Worm (Caenorhabditis elegans): ENCODE measurements around the gene alp-1.

The alp-1 gene

DNA sequence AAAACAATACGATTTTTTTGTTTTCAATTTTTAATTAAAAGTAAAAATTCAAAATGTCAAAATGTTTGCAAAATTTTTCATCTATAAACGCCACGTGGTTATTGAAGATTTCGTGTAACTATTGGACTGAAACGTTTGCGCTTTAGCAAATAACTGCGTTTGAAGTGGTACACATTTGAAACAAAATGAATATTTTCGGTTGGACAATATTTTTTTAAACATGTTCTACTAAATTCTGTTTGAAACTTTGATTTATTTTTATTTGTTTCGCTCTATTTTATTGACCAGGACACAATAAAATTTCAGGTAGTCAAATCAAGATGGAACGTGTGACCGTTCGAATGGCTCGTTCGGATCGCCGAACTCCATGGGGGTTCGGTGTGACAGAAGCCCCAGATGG lies at the start of gene alp-1:
Gene alp-1 (plus strand): TSS at position 301 of the 400 bp plus-strand sequence.
- no peak for TF ChIP-seq ztf-3 (GFP tag; optimal IDR thresholded peaks at IDR 0.05)
- TF ChIP-seq madf-3 (GFP tag; IDR thresholded peaks at IDR 0.05) = no peak
- no peak for TF ChIP-seq mxl-1 (tag; optimal IDR thresholded peaks at IDR 0.05)
- TF ChIP-seq Y95B8A.8 (GFP tag; IDR thresholded peaks at IDR 0.05) = no peak
- TF ChIP-seq K12H6.12 (tag; optimal IDR thresholded peaks at IDR 0.05) = no peak
- no peak for TF ChIP-seq ztf-26 (tag; optimal IDR thresholded peaks at IDR 0.05)
- TF ChIP-seq attf-6 (GFP tag; IDR thresholded peaks at IDR 0.05) = no peak
- no peak for TF ChIP-seq ama-1 (optimal IDR thresholded peaks at IDR 0.05)
- TF ChIP-seq ama-1 (GFP tag; optimal IDR thresholded peaks at IDR 0.05) = no peak
- TF ChIP-seq unc-130 (GFP tag; optimal IDR thresholded peaks at IDR 0.05) = no peak
- TF ChIP-seq T26A5.8 (tag; optimal IDR thresholded peaks at IDR 0.05) = no peak
- TF ChIP-seq hsf-1 (GFP tag; IDR thresholded peaks at IDR 0.05) = no peak
- TF ChIP-seq ztf-22 (GFP tag; optimal IDR thresholded peaks at IDR 0.05) = no peak

DNA sequence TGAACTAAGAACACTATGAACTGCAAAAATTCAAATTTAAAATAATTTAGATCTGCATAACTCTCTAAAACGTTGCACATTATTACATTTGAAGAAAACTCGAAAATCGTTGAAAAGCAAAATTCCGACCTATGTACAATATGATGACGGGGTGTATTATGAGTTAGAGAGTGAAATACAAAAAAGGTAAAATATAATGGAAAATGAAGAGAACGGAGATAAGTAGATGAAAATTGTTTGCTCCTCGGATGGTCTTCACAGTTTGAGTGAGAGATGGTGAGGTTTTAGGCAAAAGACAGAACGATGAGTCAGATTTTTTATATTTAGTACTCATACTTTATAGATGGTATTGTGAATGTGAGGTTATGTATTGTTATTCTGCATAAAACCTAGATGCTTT lies 45.0 kb upstream of the alp-1 start:
- TF ChIP-seq nhr-80 (tag; optimal IDR thresholded peaks at IDR 0.05) = peak; percentile 35
- no peak for TF ChIP-seq ztf-26 (tag; optimal IDR thresholded peaks at IDR 0.05)

DNA sequence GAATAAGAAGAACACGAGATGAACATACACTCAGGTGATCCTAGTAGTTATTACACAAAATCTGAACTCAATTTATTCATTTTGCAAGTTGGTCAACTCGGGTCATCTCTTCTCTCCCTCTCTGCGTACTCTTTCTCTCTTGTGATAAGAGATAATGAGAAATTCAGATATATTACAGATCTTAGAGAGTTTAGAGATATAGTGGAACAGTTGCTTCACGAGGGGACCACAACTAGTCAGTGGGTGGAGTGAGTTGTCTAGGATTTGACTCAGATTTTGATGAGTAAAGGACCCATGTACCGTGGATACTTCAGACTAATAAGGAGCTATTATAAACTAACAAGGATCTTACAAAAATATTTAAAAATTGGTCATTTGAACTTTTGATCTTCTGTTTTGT lies 38.7 kb upstream of the alp-1 start, which contains the start of gene exc-5:
Gene exc-5 (minus strand): TSS at position 57 of the 400 bp plus-strand sequence.
- no peak for TF ChIP-seq F52B5.7 (tag; optimal IDR thresholded peaks at IDR 0.05)
- TF ChIP-seq zfh-2 (GFP tag; conservative IDR thresholded peaks at IDR 0.05) = no peak
- TF ChIP-seq Y53G8AR.9 (GFP tag; conservative IDR thresholded peaks at IDR 0.05) = no peak
- TF ChIP-seq hlh-12 (tag; optimal IDR thresholded peaks at IDR 0.05) = no peak
- no peak for TF ChIP-seq lsy-27 (tag; optimal IDR thresholded peaks at IDR 0.05; ENCODE audit: borderline replicate concordance, insufficient read depth)
- no peak for TF ChIP-seq sptf-2 (GFP tag; optimal IDR thresholded peaks at IDR 0.05)
- no peak for TF ChIP-seq cebp-2 (GFP tag; IDR thresholded peaks at IDR 0.05)
- TF ChIP-seq dpff-1 (tag; optimal IDR thresholded peaks at IDR 0.05) = no peak
- no peak for TF ChIP-seq ztf-6 (GFP tag; IDR thresholded peaks at IDR 0.05)
- TF ChIP-seq hmg-1.2 (GFP tag; IDR thresholded peaks at IDR 0.05) = no peak
- no peak for TF ChIP-seq unc-130 (GFP tag; optimal IDR thresholded peaks at IDR 0.05)
- TF ChIP-seq nfya-2 (GFP tag; IDR thresholded peaks at IDR 0.05) = no peak
- TF ChIP-seq let-526 (GFP tag; IDR thresholded peaks at IDR 0.05) = no peak
- no peak for TF ChIP-seq madf-8 (GFP tag; conservative IDR thresholded peaks at IDR 0.05)
- no peak for TF ChIP-seq lir-1 (GFP tag; conservative IDR thresholded peaks at IDR 0.05)

DNA sequence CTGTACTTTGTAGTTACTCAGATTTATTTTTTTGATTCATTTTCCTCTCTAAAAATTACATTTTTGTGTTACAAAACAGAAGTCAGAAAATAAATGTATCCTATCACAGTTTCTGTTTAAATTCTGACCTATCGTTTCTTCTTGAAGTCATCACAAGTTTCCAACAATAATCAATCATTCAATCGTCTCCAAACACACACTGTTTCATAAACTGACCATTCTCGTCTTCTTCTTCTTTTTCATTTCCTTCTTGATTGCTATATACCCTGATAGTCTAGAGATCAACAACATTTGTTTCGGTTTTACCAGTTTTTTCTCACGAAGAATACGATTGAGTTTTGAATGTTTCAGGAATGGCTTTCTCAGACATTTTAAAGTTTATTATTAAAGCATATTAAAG lies 37.1 kb upstream of the alp-1 start:
- TF ChIP-seq ceh-79 (tag; optimal IDR thresholded peaks at IDR 0.05) (no peak), hmg-20 (GFP tag; IDR thresholded peaks at IDR 0.05) (no peak), tbx-9 (tag; optimal IDR thresholded peaks at IDR 0.05; ENCODE audit: borderline replicate concordance) (no peak), ceh-27 (GFP tag; optimal IDR thresholded peaks at IDR 0.05) (no peak), Y67H2A.10 (GFP tag; conservative IDR thresholded peaks at IDR 0.05) (no peak), him-1 (tag; optimal IDR thresholded peaks at IDR 0.05) (no peak), F39B2.1 (GFP tag; IDR thresholded peaks at IDR 0.05) (no peak), ztf-3 (GFP tag; optimal IDR thresholded peaks at IDR 0.05) (no peak), nhr-27 (tag; optimal IDR thresholded peaks at IDR 0.05) (no peak)

All from whole organism, young adult.